Fruit fly (Drosophila melanogaster) whole organism: ENCODE data around the gene CG8671.

Source experiments
- EcR ChIP-seq, 2 experiments: fragments of >200 bp; optimal IDR thresholded peaks; 2 replicates each; lab custom pipeline; 2017; ENCODE audit warnings: missing biosample characterization in 2 of 2, missing genetic modification characterization in 2 of 2, missing genetic modification reagents in 2 of 2
- psq ChIP-seq: fragments of >200 bp; optimal IDR thresholded peaks from 2 replicates; lab custom pipeline; 2017
- usp ChIP-seq: fragments of >200 bp; optimal IDR thresholded peaks from 2 replicates; lab custom pipeline; 2017; ENCODE audit warnings: missing biosample characterization, missing genetic modification characterization, mixed read lengths

DNA sequence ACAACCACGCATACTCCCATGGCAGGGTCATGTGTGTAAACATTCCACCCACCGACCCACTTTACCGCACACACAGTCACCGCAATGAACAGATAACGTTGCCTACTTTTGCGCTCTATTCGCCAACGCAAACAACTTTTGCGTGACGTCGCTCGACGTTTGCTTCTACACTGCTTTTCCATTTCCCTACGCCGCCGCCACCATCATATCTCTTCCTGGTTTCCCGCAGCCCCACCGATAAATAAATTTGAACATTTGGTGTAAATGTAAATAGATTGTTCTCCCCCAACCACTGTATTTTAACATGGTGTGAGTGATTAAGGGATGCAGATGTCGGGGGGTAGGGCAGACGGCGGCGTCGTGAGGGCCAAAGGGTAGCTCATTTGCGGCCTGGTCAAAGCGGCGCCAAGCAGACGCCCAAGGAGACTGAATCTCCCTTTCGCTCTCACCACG is 61.7 kb downstream of the CG8671 start:
- TF ChIP-seq usp (GFP tag; lab: Kevin White, UChicago): no peak
- no peak for TF ChIP-seq EcR (GFP tag; optimal IDR thresholded peaks at IDR 0.05; lab: Kevin White, UChicago)
- no peak for TF ChIP-seq psq
